Worm (Caenorhabditis elegans) whole organism, young adult: ENCODE results near the gene grd-12.

ENCODE experiments used
- C17E4.6 ChIP-seq: fragments of 200-800 bp; sonication (Bioruptor generic); IDR thresholded peaks from 2 replicates; pipeline ENCODE4 v1.3.6; 2022; ENCODE audit warnings: missing genetic modification reagents, missing genetic modification characterization, missing compliant biosample characterization
- F23B12.7 ChIP-seq: sonication (generic microtip); optimal IDR thresholded peaks from 2 replicates; lab custom pipeline; 2017; ENCODE audit warnings: missing genetic modification characterization, mild to moderate bottlenecking, missing compliant biosample characterization, antibody characterized with exemption, moderate library complexity; ENCODE audit not compliant: insufficient read depth
- F49E8.2 ChIP-seq: sonication (generic microtip); optimal IDR thresholded peaks from 3 replicates; lab custom pipeline; 2017; ENCODE audit warnings: missing genetic modification characterization, mild to moderate bottlenecking, missing compliant biosample characterization, antibody characterized with exemption, moderate library complexity; ENCODE audit not compliant: insufficient read depth
- T07F8.4 ChIP-seq: sonication (generic microtip); optimal IDR thresholded peaks from 2 replicates; lab custom pipeline; 2016; ENCODE audit warnings: mild to moderate bottlenecking, missing genetic modification characterization, moderate library complexity, missing compliant biosample characterization
- Y67H2A.10 ChIP-seq: fragments of 200-800 bp; sonication (Bioruptor generic); conservative IDR thresholded peaks from 2 replicates; pipeline ENCODE4 v1.3.6; 2022; ENCODE audit warnings: missing genetic modification reagents, missing genetic modification characterization, missing compliant biosample characterization
- efl-1 ChIP-seq: fragments of 150-350 bp; optimal IDR thresholded peaks from 2 replicates; lab custom pipeline; 2014; ENCODE audit warnings: missing biosample characterization, missing genetic modification reagents, missing genetic modification characterization
- egl-44 ChIP-seq: fragments of 200-800 bp; sonication (Bioruptor generic); IDR thresholded peaks from 2 replicates; pipeline ENCODE4 v1.3.6; 2022; ENCODE audit warnings: missing genetic modification reagents, missing genetic modification characterization, missing compliant biosample characterization
- let-526 ChIP-seq: fragments of 200-800 bp; sonication (Bioruptor generic); IDR thresholded peaks from 2 replicates; pipeline ENCODE4 v1.3.6; 2022; ENCODE audit warnings: missing genetic modification reagents, missing genetic modification characterization, missing compliant biosample characterization
- pha-4 ChIP-seq: fragments of 150-350 bp; sonication (generic microtip); optimal IDR thresholded peaks from 2 replicates; lab custom pipeline; 2014; ENCODE audit warnings: missing biosample characterization, missing genetic modification reagents, missing genetic modification characterization
- unc-62 ChIP-seq: fragments of 150-350 bp; optimal IDR thresholded peaks from 2 replicates; lab custom pipeline; 2014; ENCODE audit warnings: missing biosample characterization, missing genetic modification reagents, missing genetic modification characterization
- ztf-3 ChIP-seq: fragments of 200-800 bp; sonication (Bioruptor generic); optimal IDR thresholded peaks from 2 replicates; lab custom pipeline; 2018; ENCODE audit warnings: mild to moderate bottlenecking, missing genetic modification characterization, missing compliant biosample characterization
- ztf-6 ChIP-seq: fragments of 200-800 bp; sonication (Bioruptor generic); IDR thresholded peaks from 2 replicates; pipeline ENCODE4 v1.3.6; 2022; ENCODE audit warnings: missing genetic modification reagents, missing genetic modification characterization, missing compliant biosample characterization

DNA sequence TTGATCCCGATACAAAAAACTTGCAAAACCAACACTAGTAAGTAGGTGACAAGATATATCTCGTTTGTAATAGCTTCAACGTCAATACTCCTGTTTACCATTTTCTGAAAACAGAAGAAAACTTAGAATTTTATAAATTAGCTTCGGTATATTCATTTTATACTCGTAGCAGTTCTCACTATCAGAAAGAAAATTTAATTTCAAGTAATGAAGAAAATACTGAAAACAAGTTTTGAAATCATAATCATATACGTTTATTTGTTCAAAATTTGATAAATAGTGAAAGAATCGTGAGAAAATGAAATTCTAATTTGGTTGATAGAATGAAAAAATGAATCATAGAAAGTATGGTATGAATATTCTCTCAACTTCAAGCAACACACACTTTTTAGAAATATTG lies 23.7 kb upstream of the grd-12 start, which contains the start of gene C30G7.5:
- TF ChIP-seq unc-62 (GFP tag; lab: Kevin White, UChicago) (no peak), egl-44 (no peak), F49E8.2 (no peak), Y67H2A.10 (no peak), pha-4 (no peak), let-526 (GFP tag; lab: Robert Waterston, UW) (no peak), T07F8.4 (no peak), ztf-3 (GFP tag; lab: Kevin White, UChicago) (no peak), C17E4.6 (GFP tag; lab: Robert Waterston, UW) (no peak), F23B12.7 (tag; lab: Kevin White, UChicago) (no peak), efl-1 (GFP tag; lab: Kevin White, UChicago) (no peak), ztf-6 (no peak)
